Worm (Caenorhabditis elegans) whole organism, late embryonic: ENCODE results near the gene mre-11.

Experiments used
- T23F11.4 ChIP-seq: fragments of 200-800 bp; sonication (Bioruptor generic); optimal IDR thresholded peaks from 2 replicates; lab custom pipeline; 2018; ENCODE audit warnings: mild to moderate bottlenecking, missing genetic modification characterization, missing compliant biosample characterization
- unc-86 ChIP-seq: sonication (generic microtip); optimal IDR thresholded peaks from 2 replicates; lab custom pipeline; 2016; ENCODE audit warnings: missing genetic modification characterization, missing compliant biosample characterization

DNA sequence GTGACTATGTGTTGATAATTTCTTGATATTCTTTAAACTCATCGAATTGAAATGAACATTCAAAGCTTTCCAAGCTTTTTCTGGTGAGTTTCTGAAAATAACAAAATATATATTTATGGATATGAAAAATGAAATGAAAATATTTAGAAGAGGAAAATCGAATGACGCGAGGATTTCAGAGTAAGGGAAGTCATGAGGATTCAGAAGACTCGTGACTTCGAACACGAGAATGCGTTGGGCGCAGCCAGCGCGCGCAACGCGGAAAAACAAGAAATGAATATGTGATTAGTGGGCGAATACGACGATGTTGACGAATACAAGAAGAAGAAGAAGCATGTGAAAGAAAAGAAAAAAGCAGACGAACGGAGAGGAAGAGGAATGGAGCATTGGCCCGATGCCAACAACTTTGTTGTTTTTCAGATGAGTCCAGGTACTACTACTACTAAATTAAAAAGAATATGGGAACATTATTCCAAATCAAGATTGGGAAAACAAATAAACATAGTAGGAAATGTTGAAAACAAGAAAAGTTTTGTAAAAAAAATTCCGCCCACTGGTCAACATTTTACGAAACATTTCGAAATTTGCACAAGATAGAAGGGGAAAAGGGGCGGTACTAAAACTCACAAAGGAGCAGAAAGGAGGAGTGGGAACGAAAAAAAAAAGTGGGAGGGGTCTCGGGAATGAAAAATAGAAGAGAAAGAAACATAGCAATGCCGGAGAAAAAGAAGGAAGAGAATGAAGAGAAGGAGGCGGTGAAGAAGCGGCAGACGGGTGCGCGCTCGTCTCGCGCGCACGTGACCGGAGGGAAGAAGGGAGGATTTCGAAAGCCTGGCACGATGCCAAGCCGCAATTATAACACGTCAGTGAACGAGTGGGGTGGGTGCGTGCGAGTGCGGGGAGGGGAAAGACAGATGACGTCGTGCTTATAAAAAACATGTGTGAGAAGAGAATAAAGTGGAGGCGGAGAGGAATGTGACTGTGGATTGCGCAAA, 21.2 kb downstream of the mre-11 start:
- TF ChIP-seq unc-86 (tag; lab: Kevin White, UChicago) = no peak
- no peak for TF ChIP-seq T23F11.4 (GFP tag; lab: Kevin White, UChicago)
